Fruit fly (Drosophila melanogaster) whole organism, embryonic: Measurements from ENCODE around the gene Sem1.

ENCODE experiments used
- Ada2b ChIP-seq: fragments of 200-800 bp; sonication (Bioruptor generic); IDR thresholded peaks from 2 replicates; pipeline ENCODE4 v1.3.6; 2022; ENCODE audit warnings: missing biosample characterization, missing genetic modification characterization
- Atf6 ChIP-seq: fragments of 200-800 bp; sonication (Bioruptor generic); IDR thresholded peaks from 2 replicates; pipeline ENCODE4 v1.3.6; 2022; ENCODE audit warnings: missing biosample characterization, missing genetic modification characterization
- BtbVII ChIP-seq: fragments of 200-800 bp; sonication (Bioruptor generic); optimal IDR thresholded peaks from 3 replicates; lab custom pipeline; 2017; ENCODE audit warnings: missing biosample characterization, mild to moderate bottlenecking, missing genetic modification characterization
- CG10431 ChIP-seq: fragments of 200-800 bp; sonication (Bioruptor generic); optimal IDR thresholded peaks from 3 replicates; lab custom pipeline; 2018; ENCODE audit warnings: missing biosample characterization, mild to moderate bottlenecking, missing genetic modification characterization
- CG10462 ChIP-seq: fragments of 200-800 bp; sonication (Bioruptor generic); optimal IDR thresholded peaks from 2 replicates; lab custom pipeline; 2016; ENCODE audit warnings: missing biosample characterization, missing genetic modification characterization
- CG10959 ChIP-seq: fragments of 200-800 bp; sonication (Bioruptor generic); IDR thresholded peaks from 2 replicates; pipeline ENCODE4 v1.3.6; 2022; ENCODE audit warnings: missing biosample characterization, missing genetic modification characterization
- CG11504 ChIP-seq: fragments of 200-800 bp; sonication (Bioruptor generic); optimal IDR thresholded peaks from 3 replicates; lab custom pipeline; 2019; ENCODE audit warnings: missing biosample characterization, mild to moderate bottlenecking, missing genetic modification characterization, moderate library complexity
- CG11696 ChIP-seq: fragments of 200-800 bp; sonication (Bioruptor generic); IDR thresholded peaks from 2 replicates; pipeline ENCODE4 v1.3.6; 2022; ENCODE audit warnings: missing biosample characterization, missing genetic modification characterization
- CG14965 ChIP-seq: fragments of 200-800 bp; sonication (Bioruptor generic); optimal IDR thresholded peaks from 2 replicates; lab custom pipeline; 2016; ENCODE audit warnings: missing biosample characterization, missing genetic modification characterization, borderline replicate concordance
- CG15601 ChIP-seq: fragments of 200-800 bp; sonication (Bioruptor generic); optimal IDR thresholded peaks from 3 replicates; lab custom pipeline; 2019; ENCODE audit warnings: missing biosample characterization, mild to moderate bottlenecking, missing genetic modification characterization, moderate library complexity
- CG17186 ChIP-seq: fragments of 200-800 bp; sonication (Bioruptor generic); optimal IDR thresholded peaks from 3 replicates; lab custom pipeline; 2017; ENCODE audit warnings: missing biosample characterization, missing genetic modification reagents, missing genetic modification characterization
- CG17568 ChIP-seq: fragments of 200-800 bp; sonication (Bioruptor generic); optimal IDR thresholded peaks from 2 replicates; lab custom pipeline; 2018; ENCODE audit warnings: missing biosample characterization, mild to moderate bottlenecking, missing genetic modification characterization, moderate library complexity
- CG2116 ChIP-seq: fragments of 200-800 bp; sonication (Bioruptor generic); optimal IDR thresholded peaks from 3 replicates; lab custom pipeline; 2018; ENCODE audit warnings: missing biosample characterization, mild to moderate bottlenecking, missing genetic modification characterization
- CG2712 ChIP-seq: fragments of 200-800 bp; optimal IDR thresholded peaks from 3 replicates; lab custom pipeline; 2019; ENCODE audit warnings: missing biosample characterization, mild to moderate bottlenecking, missing genetic modification characterization, moderate library complexity
- CG30403 ChIP-seq: fragments of 200-800 bp; sonication (Bioruptor generic); optimal IDR thresholded peaks from 3 replicates; lab custom pipeline; 2016; ENCODE audit warnings: missing biosample characterization, missing genetic modification characterization
- CG34376 ChIP-seq: fragments of 200-800 bp; sonication (Bioruptor generic); optimal IDR thresholded peaks from 2 replicates; lab custom pipeline; 2018; ENCODE audit warnings: missing biosample characterization, mild to moderate bottlenecking, missing genetic modification characterization
- CG34422 ChIP-seq: fragments of 200-800 bp; sonication (Bioruptor generic); IDR thresholded peaks from 3 replicates; pipeline ENCODE4 v1.3.6; 2022; ENCODE audit warnings: missing biosample characterization, missing genetic modification characterization
- CG4730 ChIP-seq: fragments of 200-800 bp; sonication (Bioruptor generic); IDR thresholded peaks from 2 replicates; pipeline ENCODE4 v1.3.6; 2022; ENCODE audit warnings: missing biosample characterization, missing genetic modification characterization
- CG7556 ChIP-seq: fragments of 200-800 bp; sonication (Bioruptor generic); optimal IDR thresholded peaks from 2 replicates; lab custom pipeline; 2017; ENCODE audit warnings: missing biosample characterization, mild to moderate bottlenecking, missing genetic modification characterization
- CG7839 ChIP-seq: fragments of 200-800 bp; sonication (Bioruptor generic); optimal IDR thresholded peaks from 3 replicates; lab custom pipeline; 2018; ENCODE audit warnings: missing biosample characterization, mild to moderate bottlenecking, missing genetic modification characterization, moderate library complexity
- CG7928 ChIP-seq: fragments of 200-800 bp; sonication (Bioruptor generic); optimal IDR thresholded peaks from 2 replicates; lab custom pipeline; 2017; ENCODE audit warnings: missing biosample characterization, mild to moderate bottlenecking, missing genetic modification characterization
- Deaf1 ChIP-seq: fragments of 200-800 bp; optimal IDR thresholded peaks from 3 replicates; lab custom pipeline; 2019; ENCODE audit warnings: missing biosample characterization, mild to moderate bottlenecking, missing genetic modification characterization, moderate library complexity
- Dip2 ChIP-seq: fragments of 200-800 bp; sonication (Bioruptor generic); IDR thresholded peaks from 2 replicates; pipeline ENCODE4 v1.3.6; 2022; ENCODE audit warnings: missing biosample characterization, missing genetic modification characterization
- Dip3 ChIP-seq: fragments of 200-800 bp; sonication (Bioruptor generic); optimal IDR thresholded peaks from 3 replicates; lab custom pipeline; 2016; ENCODE audit warnings: missing biosample characterization, missing genetic modification characterization
- E2f2 ChIP-seq: fragments of 200-800 bp; sonication (Bioruptor generic); IDR thresholded peaks from 2 replicates; pipeline ENCODE4 v1.3.6; 2022; ENCODE audit warnings: missing biosample characterization, missing genetic modification characterization
- Eip74EF ChIP-seq, 2 experiments: fragments of 200-800 bp in 1 of 2; fragments of >200 bp in 1 of 2; sonication (Bioruptor generic) in 1 of 2; optimal IDR thresholded peaks; 2 replicates each; lab custom pipeline; 2017 to 2019; ENCODE audit warnings: missing biosample characterization in 2 of 2, missing genetic modification characterization in 2 of 2, mild to moderate bottlenecking in 1 of 2, moderate library complexity in 1 of 2
- Hmx ChIP-seq: fragments of 200-800 bp; sonication (Bioruptor generic); optimal IDR thresholded peaks from 2 replicates; lab custom pipeline; 2016; ENCODE audit warnings: missing biosample characterization, missing genetic modification characterization
- Hr3 ChIP-seq: fragments of 200-800 bp; sonication (Bioruptor generic); optimal IDR thresholded peaks from 3 replicates; lab custom pipeline; 2016; ENCODE audit warnings: missing biosample characterization, missing genetic modification characterization
- Max ChIP-seq: fragments of 200-800 bp; sonication (Bioruptor generic); optimal IDR thresholded peaks from 2 replicates; lab custom pipeline; 2016; ENCODE audit warnings: missing biosample characterization, mild to moderate bottlenecking, missing genetic modification characterization
- Myb ChIP-seq: fragments of 200-800 bp; sonication (Bioruptor generic); optimal IDR thresholded peaks from 2 replicates; lab custom pipeline; 2016; ENCODE audit warnings: missing biosample characterization, missing genetic modification characterization
- Nf-YC ChIP-seq: fragments of 200-800 bp; optimal IDR thresholded peaks from 3 replicates; lab custom pipeline; 2019; ENCODE audit warnings: missing biosample characterization, mild to moderate bottlenecking, missing genetic modification characterization, moderate library complexity
- Side ChIP-seq: fragments of 200-800 bp; sonication (Bioruptor generic); optimal IDR thresholded peaks from 2 replicates; lab custom pipeline; 2016; ENCODE audit warnings: missing biosample characterization, missing genetic modification characterization
- aop ChIP-seq: fragments of 200-800 bp; sonication (Bioruptor generic); IDR thresholded peaks from 2 replicates; pipeline ENCODE4 v1.3.6; 2022; ENCODE audit warnings: missing biosample characterization, missing genetic modification characterization
- ap ChIP-seq: fragments of 200-800 bp; sonication (Bioruptor generic); IDR thresholded peaks from 2 replicates; pipeline ENCODE4 v1.3.6; 2022; ENCODE audit warnings: missing biosample characterization, missing genetic modification characterization
- cas ChIP-seq: fragments of 200-800 bp; sonication (Bioruptor generic); IDR thresholded peaks from 2 replicates; pipeline ENCODE4 v1.3.6; 2022; ENCODE audit warnings: missing biosample characterization, missing genetic modification characterization
- caup ChIP-seq: fragments of 200-800 bp; sonication (Bioruptor generic); optimal IDR thresholded peaks from 3 replicates; lab custom pipeline; 2017; ENCODE audit warnings: missing biosample characterization, mild to moderate bottlenecking, missing genetic modification characterization, moderate library complexity; ENCODE audit not compliant: severe bottlenecking
- chm ChIP-seq: fragments of 200-800 bp; sonication (Bioruptor generic); IDR thresholded peaks from 2 replicates; pipeline ENCODE4 v1.3.6; 2022; ENCODE audit warnings: missing biosample characterization, missing genetic modification characterization
- eve ChIP-seq, 2 experiments: fragments of >200 bp; optimal IDR thresholded peaks; 2 replicates each; lab custom pipeline; 2017; ENCODE audit warnings: missing biosample characterization in 2 of 2, missing genetic modification characterization in 2 of 2
- fd3F ChIP-seq: fragments of 200-800 bp; sonication (Bioruptor generic); optimal IDR thresholded peaks from 2 replicates; lab custom pipeline; 2018; ENCODE audit warnings: missing biosample characterization, mild to moderate bottlenecking, missing genetic modification characterization, moderate library complexity
- fu2 ChIP-seq: fragments of 200-800 bp; sonication (Bioruptor generic); optimal IDR thresholded peaks from 2 replicates; lab custom pipeline; 2016; ENCODE audit warnings: missing biosample characterization, missing genetic modification characterization
- gsb ChIP-seq: fragments of 200-800 bp; sonication (Bioruptor generic); IDR thresholded peaks from 2 replicates; pipeline ENCODE4 v1.3.6; 2022; ENCODE audit warnings: missing biosample characterization, missing genetic modification characterization
- hb ChIP-seq: fragments of 200-800 bp; sonication (Bioruptor generic); IDR thresholded peaks from 3 replicates; pipeline ENCODE4 v1.3.6; 2022; ENCODE audit warnings: missing biosample characterization, missing genetic modification characterization; ENCODE audit not compliant: partially characterized antibody
- her ChIP-seq: fragments of 200-800 bp; sonication (Bioruptor generic); optimal IDR thresholded peaks from 2 replicates; lab custom pipeline; 2016; ENCODE audit warnings: missing biosample characterization, missing genetic modification characterization
- ind ChIP-seq: fragments of 200-800 bp; sonication (Bioruptor generic); optimal IDR thresholded peaks from 3 replicates; lab custom pipeline; 2016; ENCODE audit warnings: missing biosample characterization, missing genetic modification characterization
- lab ChIP-seq: fragments of 200-800 bp; sonication (Bioruptor generic); optimal IDR thresholded peaks from 3 replicates; lab custom pipeline; 2017; ENCODE audit warnings: missing biosample characterization, missing genetic modification characterization, mild to moderate bottlenecking, moderate library complexity, missing genetic modification reagents
- nerfin-2 ChIP-seq: fragments of 200-800 bp; sonication (Bioruptor generic); IDR thresholded peaks from 2 replicates; pipeline ENCODE4 v1.3.6; 2022; ENCODE audit warnings: missing biosample characterization, missing genetic modification characterization; ENCODE audit not compliant: partially characterized antibody
- nmo ChIP-seq: fragments of 200-800 bp; sonication (Bioruptor generic); optimal IDR thresholded peaks from 2 replicates; lab custom pipeline; 2018; ENCODE audit warnings: missing biosample characterization, mild to moderate bottlenecking, missing genetic modification characterization, moderate library complexity
- repo ChIP-seq: fragments of 200-800 bp; sonication (Bioruptor generic); optimal IDR thresholded peaks from 2 replicates; lab custom pipeline; 2016; ENCODE audit warnings: missing biosample characterization, missing genetic modification characterization
- rib ChIP-seq: fragments of 200-800 bp; sonication (Bioruptor generic); IDR thresholded peaks from 2 replicates; pipeline ENCODE4 v1.3.6; 2022; ENCODE audit warnings: missing biosample characterization, missing genetic modification characterization
- ssp ChIP-seq: fragments of 200-800 bp; sonication (Bioruptor generic); IDR thresholded peaks from 2 replicates; pipeline ENCODE4 v1.3.6; 2022; ENCODE audit warnings: missing biosample characterization, missing genetic modification characterization
- toy ChIP-seq: fragments of 200-800 bp; sonication (Bioruptor generic); IDR thresholded peaks from 2 replicates; pipeline ENCODE4 v1.3.6; 2022; ENCODE audit warnings: missing biosample characterization, missing genetic modification characterization
- vvl ChIP-seq: fragments of 200-800 bp; sonication (Bioruptor generic); IDR thresholded peaks from 2 replicates; pipeline ENCODE4 v1.3.6; 2022; ENCODE audit warnings: missing biosample characterization, missing genetic modification characterization

Sem1 gene

DNA sequence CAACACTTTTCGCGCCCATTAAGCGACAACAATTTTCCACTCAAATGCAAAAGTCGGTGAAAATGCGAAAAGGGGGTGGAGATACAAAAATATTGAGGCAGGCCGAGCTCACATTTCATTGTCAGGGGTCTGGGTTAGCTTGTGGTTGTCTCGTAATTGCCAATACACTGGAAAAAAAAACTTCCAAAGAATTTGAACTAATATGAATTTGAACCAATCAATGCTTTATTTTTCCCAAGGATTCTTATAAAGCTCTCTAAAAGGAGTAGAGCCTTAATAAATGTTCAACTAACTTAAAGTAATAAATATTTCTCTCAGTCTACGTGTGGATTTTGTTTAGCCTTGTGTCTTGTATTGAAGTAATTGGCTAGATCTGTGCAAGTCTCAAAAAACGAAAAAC, 9.2 kb downstream of the Sem1 start:
- no peak for TF ChIP-seq Dip2 (GFP tag; lab: Robert Waterston, UW)
- TF ChIP-seq vvl (GFP tag; lab: Robert Waterston, UW): 0 out of 2 replicates have a peak, but pooled peaks have one; percentile 13
- no peak for TF ChIP-seq CG15601 (tag; lab: Kevin White, UChicago)
- peak; percentile 61 for TF ChIP-seq CG11504 (tag; lab: Kevin White, UChicago)
- no peak for TF ChIP-seq CG10959
- TF ChIP-seq CG17568 (GFP tag; lab: Kevin White, UChicago): no peak
- TF ChIP-seq fu2 (GFP tag; lab: Kevin White, UChicago): no peak
- peak; percentile 41 for TF ChIP-seq CG7839 (tag; lab: Kevin White, UChicago)
- peak; percentile 18; the same call in 1 of the 2 replicates for TF ChIP-seq Ada2b (GFP tag; lab: Robert Waterston, UW)
- no peak for TF ChIP-seq repo (GFP tag; lab: Kevin White, UChicago)
- TF ChIP-seq Hr3 (GFP tag; lab: Kevin White, UChicago): no peak
- TF ChIP-seq nmo (GFP tag; lab: Kevin White, UChicago): peak; percentile 1
- no peak for TF ChIP-seq Dip3
- TF ChIP-seq CG2712: peak; percentile 38
- no peak for TF ChIP-seq ap (GFP tag; lab: Robert Waterston, UW)
- no peak for TF ChIP-seq cas (GFP tag; lab: Robert Waterston, UW)
- TF ChIP-seq Hmx (GFP tag; lab: Kevin White, UChicago): no peak
- no peak for TF ChIP-seq hb (GFP tag; lab: Robert Waterston, UW)
- TF ChIP-seq Side (GFP tag; lab: Kevin White, UChicago): no peak
- no peak for TF ChIP-seq CG10462 (GFP tag; lab: Kevin White, UChicago)
- TF ChIP-seq CG34376 (GFP tag; lab: Kevin White, UChicago): no peak
- TF ChIP-seq nerfin-2 (GFP tag; lab: Robert Waterston, UW): no peak
- TF ChIP-seq ssp (GFP tag; lab: Robert Waterston, UW): no peak
- TF ChIP-seq her (GFP tag; lab: Kevin White, UChicago): no peak
- no peak for TF ChIP-seq gsb (GFP tag; lab: Robert Waterston, UW)
- no peak for TF ChIP-seq eve (GFP tag; optimal IDR thresholded peaks at IDR 0.05; lab: Kevin White, UChicago)
- TF ChIP-seq caup (GFP tag; lab: Kevin White, UChicago): no peak
- no peak for TF ChIP-seq Atf6
- no peak for TF ChIP-seq CG7928 (GFP tag; lab: Kevin White, UChicago)
- peak; percentile 27 for TF ChIP-seq CG30403 (GFP tag; lab: Kevin White, UChicago)
- TF ChIP-seq CG34422 (GFP tag; lab: Robert Waterston, UW): 0 out of 3 replicates have a peak, but pooled peaks have one; percentile 8
- peak; percentile 36 for TF ChIP-seq lab (GFP tag; lab: Kevin White, UChicago)
- no peak for TF ChIP-seq fd3F (GFP tag; lab: Kevin White, UChicago)
- no peak for TF ChIP-seq Max (GFP tag; lab: Kevin White, UChicago)
- TF ChIP-seq rib (GFP tag; lab: Robert Waterston, UW): no peak
- TF ChIP-seq Eip74EF (GFP tag; optimal IDR thresholded peaks at IDR 0.05; lab: Kevin White, UChicago): no peak
- TF ChIP-seq CG17186 (GFP tag; lab: Kevin White, UChicago): no peak
- no peak for TF ChIP-seq CG4730
- no peak for TF ChIP-seq Myb (GFP tag; lab: Kevin White, UChicago)
- no peak for TF ChIP-seq chm (GFP tag; lab: Robert Waterston, UW)
- TF ChIP-seq aop (GFP tag; lab: Robert Waterston, UW): no peak
- peak; percentile 21 for TF ChIP-seq ind (GFP tag; lab: Kevin White, UChicago)
- no peak for TF ChIP-seq toy (GFP tag; lab: Robert Waterston, UW)
- TF ChIP-seq CG2116 (GFP tag; lab: Kevin White, UChicago): no peak
- TF ChIP-seq Deaf1: no peak
- no peak for TF ChIP-seq CG11696 (GFP tag; lab: Robert Waterston, UW)
- no peak for TF ChIP-seq Nf-YC (tag; lab: Kevin White, UChicago)
- TF ChIP-seq E2f2 (GFP tag; lab: Robert Waterston, UW): no peak
- no peak for TF ChIP-seq CG14965 (GFP tag; lab: Kevin White, UChicago)
- no peak for TF ChIP-seq BtbVII (GFP tag; lab: Kevin White, UChicago)
- TF ChIP-seq CG7556 (GFP tag; lab: Kevin White, UChicago): no peak
- TF ChIP-seq CG10431 (GFP tag; lab: Kevin White, UChicago): no peak
